Fruit fly (Drosophila melanogaster): ENCODE measurements at regions not wholly inside any gene's neighbourhood (a gene's known extent, or its start where the extent isn't known, plus 50 kb on each side); places are given as distances from the start of the nearest gene placed in this dataset.

- peak; percentile 74 for TF ChIP-seq CG10267 (tag; optimal IDR thresholded peaks at IDR 0.05)
- TF ChIP-seq Fer2 (tag; optimal IDR thresholded peaks at IDR 0.05): peak; percentile 60
- no peak for TF ChIP-seq zen2 (GFP tag; IDR thresholded peaks at IDR 0.05; ENCODE audit: partially characterized antibody)
- TF ChIP-seq nmo (GFP tag; optimal IDR thresholded peaks at IDR 0.05): peak; percentile 90
- peak; percentile 63 for TF ChIP-seq Oaz (GFP tag; IDR thresholded peaks at IDR 0.05)
- TF ChIP-seq CG13296 (GFP tag; optimal IDR thresholded peaks at IDR 0.05): peak; percentile 68
- no peak for TF ChIP-seq Lim3 (GFP tag; IDR thresholded peaks at IDR 0.05)
- TF ChIP-seq org-1 (GFP tag; optimal IDR thresholded peaks at IDR 0.05): peak; percentile 43
- no peak for TF ChIP-seq Mes4 (GFP tag; optimal IDR thresholded peaks at IDR 0.05)
- TF ChIP-seq knrl (GFP tag; IDR thresholded peaks at IDR 0.05; ENCODE audit: partially characterized antibody): no peak
- TF ChIP-seq luna (GFP tag; optimal IDR thresholded peaks at IDR 0.05): no peak
- TF ChIP-seq CG15073 (GFP tag; optimal IDR thresholded peaks at IDR 0.05): no peak
- TF ChIP-seq pfk (GFP tag; optimal IDR thresholded peaks at IDR 0.05): no peak
- TF ChIP-seq Bteb2 (GFP tag; optimal IDR thresholded peaks at IDR 0.05): no peak
- peak; percentile 93 for TF ChIP-seq CG31441 (GFP tag; IDR thresholded peaks at IDR 0.05)
- peak; percentile 24 for TF ChIP-seq Six4 (GFP tag; optimal IDR thresholded peaks at IDR 0.05)
- TF ChIP-seq Doc3 (GFP tag; IDR thresholded peaks at IDR 0.05; ENCODE audit: partially characterized antibody): no peak
- TF ChIP-seq Fer3 (tag; optimal IDR thresholded peaks at IDR 0.05): peak; percentile 61
- peak; percentile 87 for TF ChIP-seq phol (tag; optimal IDR thresholded peaks at IDR 0.05)
- TF ChIP-seq ATbp (GFP tag; optimal IDR thresholded peaks at IDR 0.05): peak; percentile 40
- TF ChIP-seq CG3847 (GFP tag; IDR thresholded peaks at IDR 0.05): peak; percentile 61
- TF ChIP-seq CG6254 (GFP tag; optimal IDR thresholded peaks at IDR 0.05): peak; percentile 39
- TF ChIP-seq ind (GFP tag; optimal IDR thresholded peaks at IDR 0.05): peak; percentile 63
- TF ChIP-seq Nf-YC (tag; optimal IDR thresholded peaks at IDR 0.05): peak; percentile 54
- no peak for TF ChIP-seq cad (GFP tag; optimal IDR thresholded peaks at IDR 0.05)
- TF ChIP-seq CG10274 (GFP tag; optimal IDR thresholded peaks at IDR 0.05): no peak
- TF ChIP-seq CG11398 (GFP tag; optimal IDR thresholded peaks at IDR 0.05): no peak
- peak; percentile 78 for TF ChIP-seq CG9437 (GFP tag; optimal IDR thresholded peaks at IDR 0.05)
Observed at dm6 chr3L:6853000-6853717, 61.5 kb downstream of the Prat2 start (continued).

DNA sequence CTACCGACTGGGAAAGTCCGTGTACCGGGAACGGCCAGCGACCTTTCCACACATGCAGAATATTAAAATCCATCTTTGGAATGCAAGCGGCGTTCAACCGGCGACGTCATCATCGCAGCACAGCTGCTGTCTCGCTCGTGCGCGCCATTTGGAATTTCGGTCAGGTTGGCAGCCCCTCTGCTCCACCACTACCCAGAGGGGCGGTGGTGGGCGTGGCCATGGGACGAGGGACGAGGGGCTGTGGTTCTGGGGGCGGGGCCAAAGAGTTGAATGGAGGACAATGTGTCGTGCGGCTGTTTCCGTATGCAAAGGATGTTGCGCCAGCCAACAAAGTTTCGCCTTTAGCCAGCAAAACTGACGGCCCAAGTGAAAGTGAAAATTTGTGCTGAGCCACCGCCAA, 60.7 kb downstream of the vvl start:
- TF ChIP-seq trem (tag; optimal IDR thresholded peaks at IDR 0.05) (peak; percentile 88), CG1832 (GFP tag; optimal IDR thresholded peaks at IDR 0.05) (peak; percentile 25), crol (GFP tag; IDR thresholded peaks at IDR 0.05) (0 out of 2 replicates have a peak, but pooled peaks have one; percentile 29), CG30431 (GFP tag; optimal IDR thresholded peaks at IDR 0.05) (no peak), Bgb (GFP tag; IDR thresholded peaks at IDR 0.05; ENCODE audit: partially characterized antibody) (no peak), stwl (tag; optimal IDR thresholded peaks at IDR 0.05) (peak; percentile 7), CG7271 (tag; optimal IDR thresholded peaks at IDR 0.05) (no peak), CG16813 (GFP tag; IDR thresholded peaks at IDR 0.05; ENCODE audit: partially characterized antibody) (0 out of 3 replicates have a peak, but pooled peaks have one; percentile 25), Hr39 (optimal IDR thresholded peaks at IDR 0.05) (peak; percentile 40), CG6765 (GFP tag; optimal IDR thresholded peaks at IDR 0.05) (no peak), CG3726 (GFP tag; IDR thresholded peaks at IDR 0.05) (0 out of 3 replicates have a peak, but pooled peaks have one; percentile 21), ase (GFP tag; IDR thresholded peaks at IDR 0.05) (peak; percentile 31; the same call in 1 of the 3 replicates)

All from whole organism, embryonic.